Worm (Caenorhabditis elegans): Measurements from ENCODE around the gene B0280.9.

- TF ChIP-seq unc-62 (GFP tag; optimal IDR thresholded peaks at IDR 0.05), result no peak
- no peak for TF ChIP-seq elt-3 (tag; optimal IDR thresholded peaks at IDR 0.05)
- no peak for TF ChIP-seq sem-2 (GFP tag; optimal IDR thresholded peaks at IDR 0.05)
- no peak for TF ChIP-seq snpc-4 (tag; optimal IDR thresholded peaks at IDR 0.05)
Observed at ce11 chrIII:7124364-7124763, 1.7 kb upstream of the B0280.9 start, which contains the start of gene B0280.2.

Measured in whole organism, mixed stage, embryonic.